Worm (Caenorhabditis elegans) whole organism, late embryonic: ENCODE results near the gene T28F12.1.

ENCODE experiments used
- C08G9.2 ChIP-seq: sonication (generic microtip); optimal IDR thresholded peaks from 2 replicates; lab custom pipeline; 2016; ENCODE audit warnings: mild to moderate bottlenecking, missing genetic modification characterization, moderate library complexity, missing compliant biosample characterization
- C38D4.7 ChIP-seq: fragments of 200-800 bp; sonication (Bioruptor generic); optimal IDR thresholded peaks from 2 replicates; lab custom pipeline; 2018; ENCODE audit warnings: mild to moderate bottlenecking, missing genetic modification characterization, moderate library complexity, missing compliant biosample characterization
- K02D7.2 ChIP-seq: sonication (generic microtip); optimal IDR thresholded peaks from 2 replicates; lab custom pipeline; 2017; ENCODE audit warnings: mild to moderate bottlenecking, missing genetic modification characterization, missing compliant biosample characterization
- K09A11.1 ChIP-seq: sonication (generic microtip); optimal IDR thresholded peaks from 2 replicates; lab custom pipeline; 2017; ENCODE audit warnings: antibody characterized with exemption, mild to moderate bottlenecking, missing genetic modification characterization, missing compliant biosample characterization; ENCODE audit not compliant: insufficient read depth
- T23F11.4 ChIP-seq: fragments of 200-800 bp; sonication (Bioruptor generic); optimal IDR thresholded peaks from 2 replicates; lab custom pipeline; 2018; ENCODE audit warnings: mild to moderate bottlenecking, missing genetic modification characterization, missing compliant biosample characterization
- ama-1 ChIP-seq: fragments of 150-350 bp; optimal IDR thresholded peaks from 2 replicates; lab custom pipeline; 2014
- ceh-14 ChIP-seq: sonication (generic microtip); optimal IDR thresholded peaks from 2 replicates; lab custom pipeline; 2016; ENCODE audit warnings: missing genotype, missing genetic modification characterization, missing compliant biosample characterization
- ceh-19 ChIP-seq: fragments of 200-800 bp; sonication (Bioruptor generic); optimal IDR thresholded peaks from 2 replicates; lab custom pipeline; 2018; ENCODE audit warnings: mild to moderate bottlenecking, missing genetic modification characterization, missing compliant biosample characterization
- ceh-2 ChIP-seq: sonication (generic microtip); optimal IDR thresholded peaks from 2 replicates; lab custom pipeline; 2016; ENCODE audit warnings: missing genotype, missing genetic modification characterization, missing compliant biosample characterization
- ceh-22 ChIP-seq: sonication (generic microtip); optimal IDR thresholded peaks from 2 replicates; lab custom pipeline; 2017; ENCODE audit warnings: missing biosample characterization, missing genetic modification characterization
- ceh-24 ChIP-seq: sonication (generic microtip); optimal IDR thresholded peaks from 2 replicates; lab custom pipeline; 2016; ENCODE audit warnings: mild to moderate bottlenecking, missing genetic modification characterization, missing compliant biosample characterization
- ceh-45 ChIP-seq: fragments of 200-800 bp; sonication (Bioruptor generic); IDR thresholded peaks from 2 replicates; pipeline ENCODE4 v1.3.6; 2022; ENCODE audit warnings: missing genetic modification reagents, missing genetic modification characterization, missing compliant biosample characterization
- ceh-6 ChIP-seq: fragments of 200-800 bp; sonication (Bioruptor generic); optimal IDR thresholded peaks from 2 replicates; lab custom pipeline; 2018; ENCODE audit warnings: mild to moderate bottlenecking, missing genetic modification characterization, missing compliant biosample characterization
- che-1 ChIP-seq: sonication (generic microtip); optimal IDR thresholded peaks from 2 replicates; lab custom pipeline; 2016; ENCODE audit warnings: mild to moderate bottlenecking, missing genetic modification characterization, missing compliant biosample characterization
- elt-2 ChIP-seq: sonication (generic microtip); optimal IDR thresholded peaks from 2 replicates; lab custom pipeline; 2016; ENCODE audit warnings: missing genetic modification reagents, missing genetic modification characterization, missing compliant biosample characterization
- elt-4 ChIP-seq: sonication (generic microtip); optimal IDR thresholded peaks from 2 replicates; lab custom pipeline; 2016; ENCODE audit warnings: missing genetic modification characterization, missing compliant biosample characterization
- eyg-1 ChIP-seq: sonication (generic microtip); optimal IDR thresholded peaks from 2 replicates; lab custom pipeline; 2016; ENCODE audit warnings: missing genotype, missing genetic modification characterization, missing compliant biosample characterization
- fax-1 ChIP-seq: sonication (generic microtip); optimal IDR thresholded peaks from 2 replicates; lab custom pipeline; 2016; ENCODE audit warnings: missing genotype, missing genetic modification characterization, missing compliant biosample characterization
- fkh-10 ChIP-seq: fragments of 150-350 bp; optimal IDR thresholded peaks from 2 replicates; lab custom pipeline; 2014; ENCODE audit warnings: missing biosample characterization, missing genetic modification reagents, missing genetic modification characterization
- fkh-6 ChIP-seq: sonication (generic microtip); optimal IDR thresholded peaks from 2 replicates; lab custom pipeline; 2016; ENCODE audit warnings: missing genetic modification characterization, missing compliant biosample characterization
- hlh-13 ChIP-seq: fragments of 200-800 bp; sonication (Bioruptor generic); optimal IDR thresholded peaks from 2 replicates; lab custom pipeline; 2018; ENCODE audit warnings: mild to moderate bottlenecking, missing genetic modification characterization, missing compliant biosample characterization
- hlh-30 ChIP-seq: sonication (generic microtip); optimal IDR thresholded peaks from 2 replicates; lab custom pipeline; 2017; ENCODE audit warnings: antibody characterized with exemption, missing genetic modification characterization, missing compliant biosample characterization; ENCODE audit not compliant: insufficient read depth
- lin-11 ChIP-seq: fragments of 200-800 bp; sonication (Bioruptor generic); optimal IDR thresholded peaks from 2 replicates; lab custom pipeline; 2018; ENCODE audit warnings: mild to moderate bottlenecking, missing genetic modification characterization, missing compliant biosample characterization
- nhr-11 ChIP-seq: fragments of 150-350 bp; optimal IDR thresholded peaks from 2 replicates; lab custom pipeline; 2014; ENCODE audit warnings: missing biosample characterization, missing genetic modification characterization
- npax-4 ChIP-seq: sonication (generic microtip); optimal IDR thresholded peaks from 2 replicates; lab custom pipeline; 2016; ENCODE audit warnings: missing genetic modification characterization, missing compliant biosample characterization
- odd-2 ChIP-seq: sonication (generic microtip); optimal IDR thresholded peaks from 2 replicates; lab custom pipeline; 2017; ENCODE audit warnings: antibody characterized with exemption, mild to moderate bottlenecking, missing genetic modification characterization, missing compliant biosample characterization
- pag-3 ChIP-seq: sonication (generic microtip); optimal IDR thresholded peaks from 2 replicates; lab custom pipeline; 2016; ENCODE audit warnings: missing compliant biosample characterization, missing genetic modification characterization, borderline replicate concordance
- pat-9 ChIP-seq: fragments of 200-800 bp; sonication (Bioruptor generic); optimal IDR thresholded peaks from 2 replicates; lab custom pipeline; 2018; ENCODE audit warnings: mild to moderate bottlenecking, missing genetic modification characterization, moderate library complexity, missing compliant biosample characterization
- pax-1 ChIP-seq: fragments of 150-350 bp; optimal IDR thresholded peaks from 2 replicates; lab custom pipeline; 2014; ENCODE audit warnings: missing biosample characterization, missing genetic modification characterization
- ref-2 ChIP-seq: sonication (generic microtip); optimal IDR thresholded peaks from 2 replicates; lab custom pipeline; 2016; ENCODE audit warnings: missing genetic modification characterization, missing compliant biosample characterization
- rnt-1 ChIP-seq: sonication (generic microtip); optimal IDR thresholded peaks from 2 replicates; lab custom pipeline; 2016; ENCODE audit warnings: missing genetic modification characterization, missing compliant biosample characterization
- ttx-3 ChIP-seq: sonication (generic microtip); optimal IDR thresholded peaks from 2 replicates; lab custom pipeline; 2016; ENCODE audit warnings: missing genetic modification reagents, missing genetic modification characterization, missing compliant biosample characterization
- unc-3 ChIP-seq, 2 experiments: fragments of 200-800 bp in 1 of 2; sonication (Bioruptor generic) in 1 of 2; sonication (generic microtip) in 1 of 2; conservative IDR thresholded peaks in 1 of 2; optimal IDR thresholded peaks in 1 of 2; 2 replicates each; pipeline versions ENCODE4 v1.3.6 to Lab custom; 2016 to 2022; ENCODE audit warnings: missing compliant biosample characterization in 2 of 2, missing genetic modification characterization in 2 of 2, missing genetic modification reagents in 1 of 2
- unc-42 ChIP-seq: sonication (generic microtip); optimal IDR thresholded peaks from 2 replicates; lab custom pipeline; 2016; ENCODE audit warnings: missing genotype, missing genetic modification characterization, missing compliant biosample characterization
- unc-55 ChIP-seq: sonication (generic microtip); optimal IDR thresholded peaks from 2 replicates; lab custom pipeline; 2017; ENCODE audit warnings: missing biosample characterization, missing genetic modification reagents, missing genetic modification characterization
- zip-5 ChIP-seq: sonication (generic microtip); optimal IDR thresholded peaks from 2 replicates; lab custom pipeline; 2016; ENCODE audit warnings: missing genetic modification characterization, missing compliant biosample characterization

The T28F12.1 gene

ce11 chrV:4495114-4495819 lies 17.6 kb upstream of the T28F12.1 start:
- TF ChIP-seq che-1 (tag; lab: Kevin White, UChicago) (peak; percentile 51), fkh-10 (GFP tag; lab: Kevin White, UChicago) (no peak), K09A11.1 (tag; lab: Kevin White, UChicago) (no peak), unc-55 (GFP tag; lab: Kevin White, UChicago) (peak; percentile 90), elt-4 (tag; lab: Kevin White, UChicago) (no peak), ceh-22 (tag; lab: Kevin White, UChicago) (no peak), ceh-6 (GFP tag; lab: Kevin White, UChicago) (no peak), ref-2 (tag; lab: Kevin White, UChicago) (no peak), C08G9.2 (no peak), ceh-45 (GFP tag; lab: Robert Waterston, UW) (no peak), elt-2 (no peak), odd-2 (no peak)

DNA sequence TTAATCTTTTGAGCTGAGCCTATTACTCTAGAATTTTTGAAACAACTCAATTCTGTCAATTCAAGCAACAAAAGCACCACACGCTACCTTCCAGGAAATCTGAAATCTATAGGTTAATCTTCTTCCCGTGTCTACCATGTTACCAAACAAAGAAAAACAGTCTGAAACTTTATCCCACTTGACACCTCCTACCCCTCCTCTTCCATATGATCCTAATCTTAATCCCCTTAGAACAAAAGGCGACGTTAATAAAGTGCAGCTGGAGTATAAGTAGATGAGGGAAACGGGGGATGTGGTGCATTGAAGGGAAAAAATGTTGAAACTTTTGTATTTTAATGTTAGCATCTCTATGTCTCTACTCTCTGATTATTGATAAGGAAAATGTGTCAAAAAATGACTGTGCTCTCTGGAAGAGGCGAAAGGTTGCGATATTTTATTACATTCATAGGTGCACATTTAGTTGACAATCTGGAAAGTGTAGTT lies 16.7 kb upstream of the T28F12.1 start:
- TF ChIP-seq hlh-30 (no peak), che-1 (tag; lab: Kevin White, UChicago) (no peak), elt-2 (no peak), lin-11 (tag; lab: Kevin White, UChicago) (no peak), unc-42 (no peak), unc-55 (GFP tag; lab: Kevin White, UChicago) (no peak), C38D4.7 (no peak), K02D7.2 (tag; lab: Kevin White, UChicago) (no peak), K09A11.1 (tag; lab: Kevin White, UChicago) (no peak), nhr-11 (tag; lab: Kevin White, UChicago) (no peak), ceh-14 (tag; lab: Kevin White, UChicago) (no peak), eyg-1 (tag; lab: Kevin White, UChicago) (no peak), pat-9 (tag; lab: Kevin White, UChicago) (no peak), ceh-19 (no peak), ceh-6 (GFP tag; lab: Kevin White, UChicago) (no peak), ttx-3 (tag; lab: Kevin White, UChicago) (no peak)

DNA sequence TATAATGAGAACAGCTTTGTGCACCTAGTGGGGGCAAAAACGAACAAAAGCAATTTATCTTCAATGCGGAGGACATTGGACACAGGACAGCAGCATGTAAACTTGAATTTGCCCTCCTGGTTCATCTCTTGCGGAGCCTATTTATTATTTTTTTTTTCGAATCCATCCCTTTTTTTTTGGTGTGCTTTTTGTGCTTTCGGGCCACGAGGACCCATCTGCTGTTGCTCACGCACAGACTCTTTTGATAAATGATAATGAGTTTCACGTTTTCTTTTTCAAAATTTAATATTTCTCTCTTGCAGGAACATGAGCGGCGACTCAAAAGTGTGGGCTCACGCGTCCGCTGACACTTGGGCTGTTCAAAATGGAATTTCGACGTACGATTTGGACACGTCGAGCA lies 15.7 kb upstream of the T28F12.1 start, which contains the start of gene unc-62:
Gene unc-62 (plus strand): TSS at position 301 of the 400 bp plus-strand sequence.
- no peak for TF ChIP-seq zip-5 (tag; lab: Kevin White, UChicago)
- TF ChIP-seq ceh-24 (tag; lab: Kevin White, UChicago), result no peak
- no peak for TF ChIP-seq pax-1 (tag; lab: Kevin White, UChicago)
- TF ChIP-seq che-1 (tag; lab: Kevin White, UChicago), result no peak
- no peak for TF ChIP-seq T23F11.4 (GFP tag; lab: Kevin White, UChicago)
- no peak for TF ChIP-seq ama-1
- no peak for TF ChIP-seq fax-1 (tag; lab: Kevin White, UChicago)
- TF ChIP-seq nhr-11 (tag; lab: Kevin White, UChicago), result no peak
- no peak for TF ChIP-seq fkh-10 (GFP tag; lab: Kevin White, UChicago)
- no peak for TF ChIP-seq hlh-13
- no peak for TF ChIP-seq eyg-1 (tag; lab: Kevin White, UChicago)
- no peak for TF ChIP-seq npax-4
- TF ChIP-seq ceh-2, result no peak
- TF ChIP-seq pag-3 (tag; lab: Kevin White, UChicago), result no peak
- TF ChIP-seq rnt-1 (tag; lab: Kevin White, UChicago), result no peak
- no peak for TF ChIP-seq unc-3 (GFP tag; conservative IDR thresholded peaks at IDR 0.05; lab: Robert Waterston, UW)
- no peak for TF ChIP-seq unc-3 (tag; optimal IDR thresholded peaks at IDR 0.05; lab: Kevin White, UChicago)
- TF ChIP-seq fkh-6 (tag; lab: Kevin White, UChicago), result no peak
- no peak for TF ChIP-seq hlh-30
